Fruit fly (Drosophila melanogaster): Measurements from ENCODE around the gene Tk.

Tk gene

DNA sequence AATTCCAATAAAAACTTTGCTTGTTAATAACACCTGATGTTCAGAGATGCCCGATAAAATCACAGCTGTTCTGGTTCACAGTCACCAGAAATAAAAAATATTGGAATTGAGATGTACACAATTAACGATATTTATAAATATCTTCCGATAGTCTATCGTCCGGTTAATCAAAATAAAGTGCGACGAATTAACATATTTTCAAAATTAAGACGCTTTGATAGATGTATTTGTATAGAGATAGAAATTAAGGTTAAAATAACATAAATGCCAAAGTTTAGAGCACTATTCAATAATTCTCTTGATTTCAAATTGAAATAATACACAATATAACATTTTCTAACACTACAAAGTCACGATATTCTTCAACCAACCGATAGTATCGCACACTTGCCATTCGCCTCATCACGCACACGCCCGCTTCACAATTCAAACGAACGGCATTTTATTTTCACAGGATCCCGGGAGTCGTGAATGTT, 42.5 kb downstream of the Tk start, which contains the start of the genes CG3281 and aurA (continued):
- TF ChIP-seq CG18599 (GFP tag; optimal IDR thresholded peaks at IDR 0.05): peak; percentile 51
- TF ChIP-seq kay (GFP tag; optimal IDR thresholded peaks at IDR 0.05): peak; percentile 64
- TF ChIP-seq tap (tag; optimal IDR thresholded peaks at IDR 0.05): no peak
- peak; percentile 19; the same call in 1 of the 2 replicates for TF ChIP-seq Poxn (GFP tag; IDR thresholded peaks at IDR 0.05)
- TF ChIP-seq Aef1 (GFP tag; IDR thresholded peaks at IDR 0.05): peak; percentile 57
- TF ChIP-seq wdn (GFP tag; IDR thresholded peaks at IDR 0.05): 0 out of 2 replicates have a peak, but pooled peaks have one; percentile 46
- no peak for TF ChIP-seq CG1529 (GFP tag; optimal IDR thresholded peaks at IDR 0.05)
- TF ChIP-seq Doc3 (GFP tag; IDR thresholded peaks at IDR 0.05; ENCODE audit: partially characterized antibody): peak; percentile 98
- peak; percentile 78 for TF ChIP-seq CG1602 (GFP tag; optimal IDR thresholded peaks at IDR 0.05)
- peak; percentile 4; the same call in 1 of the 2 replicates for TF ChIP-seq NFAT (GFP tag; IDR thresholded peaks at IDR 0.05)
- TF ChIP-seq CG11247 (GFP tag; IDR thresholded peaks at IDR 0.05): peak; percentile 55
- TF ChIP-seq Opbp (GFP tag; IDR thresholded peaks at IDR 0.05; ENCODE audit: partially characterized antibody): peak; percentile 92
- TF ChIP-seq CG12299 (tag; optimal IDR thresholded peaks at IDR 0.05): peak; percentile 10
- TF ChIP-seq salm (tag; optimal IDR thresholded peaks at IDR 0.05): peak; percentile 15
- TF ChIP-seq D19A (tag; optimal IDR thresholded peaks at IDR 0.05): peak; percentile 24
- TF ChIP-seq lbe (GFP tag; optimal IDR thresholded peaks at IDR 0.05): peak; percentile 62
- TF ChIP-seq CG2202 (tag; optimal IDR thresholded peaks at IDR 0.05): peak; percentile 20
- TF ChIP-seq CG3995 (GFP tag; optimal IDR thresholded peaks at IDR 0.05): peak; percentile 99
- TF ChIP-seq Nf-YA (GFP tag; IDR thresholded peaks at IDR 0.05): no peak
- no peak for TF ChIP-seq CG6175 (GFP tag; IDR thresholded peaks at IDR 0.05)
- TF ChIP-seq CG4707 (GFP tag; optimal IDR thresholded peaks at IDR 0.05): no peak
- peak; percentile 73 for TF ChIP-seq klu (GFP tag; IDR thresholded peaks at IDR 0.05)
- TF ChIP-seq CG32772 (GFP tag; IDR thresholded peaks at IDR 0.05): 0 out of 2 replicates have a peak, but pooled peaks have one; percentile 31
- TF ChIP-seq ro (GFP tag; IDR thresholded peaks at IDR 0.05): no peak
- TF ChIP-seq GATAe (GFP tag; conservative IDR thresholded peaks at IDR 0.05): no peak
- no peak for TF ChIP-seq toy (GFP tag; IDR thresholded peaks at IDR 0.05)
- TF ChIP-seq YL-1 (GFP tag; optimal IDR thresholded peaks at IDR 0.05): peak; percentile 68
- no peak for TF ChIP-seq zfh1 (GFP tag; IDR thresholded peaks at IDR 0.05)
- TF ChIP-seq CG7963 (GFP tag; IDR thresholded peaks at IDR 0.05; ENCODE audit: partially characterized antibody): peak; percentile 88
- peak; percentile 35 for TF ChIP-seq croc (GFP tag; conservative IDR thresholded peaks at IDR 0.05)
- peak; percentile 97 for TF ChIP-seq Sry-δ (GFP tag; optimal IDR thresholded peaks at IDR 0.05)
- no peak for TF ChIP-seq CG4854 (GFP tag; optimal IDR thresholded peaks at IDR 0.05)
- TF ChIP-seq CG6854 (GFP tag; optimal IDR thresholded peaks at IDR 0.05): no peak
- peak; percentile 69 for TF ChIP-seq Camta (GFP tag; optimal IDR thresholded peaks at IDR 0.05)
- no peak for TF ChIP-seq CG31388 (GFP tag; optimal IDR thresholded peaks at IDR 0.05)
- TF ChIP-seq CG11456 (GFP tag; IDR thresholded peaks at IDR 0.05): 0 out of 3 replicates have a peak, but pooled peaks have one; percentile 64
- TF ChIP-seq az2 (GFP tag; optimal IDR thresholded peaks at IDR 0.05): peak; percentile 50
- no peak for TF ChIP-seq stc (GFP tag; IDR thresholded peaks at IDR 0.05)
- TF ChIP-seq CG5953 (GFP tag; IDR thresholded peaks at IDR 0.05): no peak
- TF ChIP-seq CG3281 (GFP tag; optimal IDR thresholded peaks at IDR 0.05): peak; percentile 80
- TF ChIP-seq CG13123 (GFP tag; optimal IDR thresholded peaks at IDR 0.05): peak; percentile 60
- peak; percentile 41 for TF ChIP-seq CG8388 (GFP tag; optimal IDR thresholded peaks at IDR 0.05)
- TF ChIP-seq sob (GFP tag; IDR thresholded peaks at IDR 0.05): peak; percentile 82; the same call in 1 of the 2 replicates
- TF ChIP-seq CG10431 (GFP tag; optimal IDR thresholded peaks at IDR 0.05): no peak
- TF ChIP-seq lov (optimal IDR thresholded peaks at IDR 0.05): no peak
- TF ChIP-seq lov (GFP tag; IDR thresholded peaks at IDR 0.05): no peak
- TF ChIP-seq chn (GFP tag; optimal IDR thresholded peaks at IDR 0.05): peak; percentile 52
- TF ChIP-seq usp (GFP tag; optimal IDR thresholded peaks at IDR 0.05): no peak
- no peak; the same call in 1 of the 3 replicates for TF ChIP-seq CG34422 (GFP tag; IDR thresholded peaks at IDR 0.05)
- TF ChIP-seq CG2120 (GFP tag; optimal IDR thresholded peaks at IDR 0.05): peak; percentile 90
- peak; percentile 1 for TF ChIP-seq CG6765 (GFP tag; optimal IDR thresholded peaks at IDR 0.05)
- TF ChIP-seq CG18476 (GFP tag; optimal IDR thresholded peaks at IDR 0.05): peak; percentile 53
